Fruit fly (Drosophila melanogaster): ENCODE measurements around the gene CG14852.

The CG14852 gene

dm6 chr3R:14562040-14562439 is 3.7 kb upstream of the CG14852 start, which contains the start of gene CG14851:
CG14851 (plus strand) TSS chr3R:14562340.
- TF ChIP-seq usp (GFP tag; optimal IDR thresholded peaks at IDR 0.05) (no peak), Dll (optimal IDR thresholded peaks at IDR 0.05) (no peak), pan (optimal IDR thresholded peaks at IDR 0.05) (no peak), EcR (GFP tag; optimal IDR thresholded peaks at IDR 0.05) (no peak), CG8478 (optimal IDR thresholded peaks at IDR 0.05) (no peak), psq (optimal IDR thresholded peaks at IDR 0.05) (no peak)

- TF ChIP-seq pan (optimal IDR thresholded peaks at IDR 0.05) (no peak), EcR (GFP tag; optimal IDR thresholded peaks at IDR 0.05) (no peak), Dll (optimal IDR thresholded peaks at IDR 0.05) (no peak), usp (GFP tag; optimal IDR thresholded peaks at IDR 0.05) (no peak), psq (optimal IDR thresholded peaks at IDR 0.05) (no peak), CG8478 (optimal IDR thresholded peaks at IDR 0.05) (no peak)
Measured at dm6 chr3R:14564705-14565064, 1.0 kb upstream of the CG14852 start, which contains the start of gene CG8087. CG8087 (minus strand) TSS chr3R:14564805.

- TF ChIP-seq Dll (optimal IDR thresholded peaks at IDR 0.05) (no peak), CG8478 (optimal IDR thresholded peaks at IDR 0.05) (no peak), psq (optimal IDR thresholded peaks at IDR 0.05) (no peak), pan (optimal IDR thresholded peaks at IDR 0.05) (no peak), EcR (GFP tag; optimal IDR thresholded peaks at IDR 0.05) (no peak)
Measured at dm6 chr3R:14567329-14567728, 1.6 kb downstream of the CG14852 start, which contains the start of gene CG31313. CG31313 (minus strand) TSS chr3R:14567429.

- TF ChIP-seq CG8478 (optimal IDR thresholded peaks at IDR 0.05) (no peak), usp (GFP tag; optimal IDR thresholded peaks at IDR 0.05) (no peak)
Measured at dm6 chr3R:14567796-14568195, 2.1 kb downstream of the CG14852 start.

- TF ChIP-seq Dll (optimal IDR thresholded peaks at IDR 0.05), result no peak
- TF ChIP-seq usp (GFP tag; optimal IDR thresholded peaks at IDR 0.05), result no peak
- TF ChIP-seq pan (optimal IDR thresholded peaks at IDR 0.05), result no peak
- TF ChIP-seq CG8478 (optimal IDR thresholded peaks at IDR 0.05), result no peak
Measured at dm6 chr3R:14568501-14569137, 2.9 kb downstream of the CG14852 start, which contains the start of gene CG8066. CG8066 (minus strand) TSS chr3R:14568847.

- TF ChIP-seq Dll (optimal IDR thresholded peaks at IDR 0.05) (no peak), usp (GFP tag; optimal IDR thresholded peaks at IDR 0.05) (no peak), CG8478 (optimal IDR thresholded peaks at IDR 0.05) (no peak), pan (optimal IDR thresholded peaks at IDR 0.05) (no peak), psq (optimal IDR thresholded peaks at IDR 0.05) (no peak), EcR (GFP tag; optimal IDR thresholded peaks at IDR 0.05) (no peak)
Measured at dm6 chr3R:14569411-14570107, 3.8 kb downstream of the CG14852 start, which contains the start of gene Cys. Cys (minus strand) TSS chr3R:14569644.

- TF ChIP-seq psq (optimal IDR thresholded peaks at IDR 0.05) (no peak), CG8478 (optimal IDR thresholded peaks at IDR 0.05) (peak; percentile 23)
Measured at dm6 chr3R:14574962-14575717, 9.4 kb downstream of the CG14852 start.

- TF ChIP-seq psq (optimal IDR thresholded peaks at IDR 0.05), result peak; percentile 20
- TF ChIP-seq usp (GFP tag; optimal IDR thresholded peaks at IDR 0.05), result no peak
Measured at dm6 chr3R:14575718-14576187, 10.0 kb downstream of the CG14852 start, which contains the start of gene CG7987. CG7987 (minus strand) TSS chr3R:14575887.

- TF ChIP-seq Dll (optimal IDR thresholded peaks at IDR 0.05), result no peak
- no peak for TF ChIP-seq EcR (GFP tag; optimal IDR thresholded peaks at IDR 0.05)
- no peak for TF ChIP-seq pan (optimal IDR thresholded peaks at IDR 0.05)
- no peak for TF ChIP-seq usp (GFP tag; optimal IDR thresholded peaks at IDR 0.05)
- no peak for TF ChIP-seq psq (optimal IDR thresholded peaks at IDR 0.05)
- TF ChIP-seq CG8478 (optimal IDR thresholded peaks at IDR 0.05), result no peak
Measured at dm6 chr3R:14576511-14576691, 10.7 kb downstream of the CG14852 start, which contains the start of gene CG44094. CG44094 (minus strand) TSS chr3R:14576611.

dm6 chr3R:14576692-14577646 is 11.2 kb downstream of the CG14852 start, which contains the start of gene stumps:
stumps (plus strand) TSS chr3R:14577217.
- no peak for TF ChIP-seq pan (optimal IDR thresholded peaks at IDR 0.05)
- TF ChIP-seq psq (optimal IDR thresholded peaks at IDR 0.05), result no peak
- no peak for TF ChIP-seq usp (GFP tag; optimal IDR thresholded peaks at IDR 0.05)

- TF ChIP-seq pan (optimal IDR thresholded peaks at IDR 0.05), result no peak
- TF ChIP-seq psq (optimal IDR thresholded peaks at IDR 0.05), result no peak
- no peak for TF ChIP-seq EcR (GFP tag; optimal IDR thresholded peaks at IDR 0.05)
- no peak for TF ChIP-seq usp (GFP tag; optimal IDR thresholded peaks at IDR 0.05)
- TF ChIP-seq Dll (optimal IDR thresholded peaks at IDR 0.05), result no peak
- no peak for TF ChIP-seq CG8478 (optimal IDR thresholded peaks at IDR 0.05)
Measured at dm6 chr3R:14577803-14578493, 12.2 kb downstream of the CG14852 start.
